Worm (Caenorhabditis elegans): ENCODE data around the gene F59A7.5.

DNA sequence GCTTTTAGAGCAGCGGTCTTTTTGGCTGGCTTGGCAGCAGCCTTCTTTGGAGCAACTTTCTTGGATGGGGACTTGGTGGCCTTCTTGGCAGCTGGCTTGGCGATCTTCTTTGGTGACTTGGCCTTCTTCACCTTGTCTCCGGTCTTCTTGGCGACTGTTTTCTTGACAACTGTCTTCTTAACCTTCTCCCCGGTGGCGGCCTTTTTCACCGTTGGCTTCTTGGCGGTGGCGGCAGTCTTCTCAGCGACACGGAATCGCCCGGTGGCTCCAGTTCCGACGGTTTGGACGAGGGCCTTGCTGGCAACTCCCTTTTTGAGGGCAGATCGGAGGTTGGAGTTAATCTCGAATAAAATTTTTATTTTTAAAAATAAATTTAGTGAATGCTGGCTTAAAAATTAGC is 8.2 kb downstream of the F59A7.5 start:
- TF ChIP-seq tbx-37 (GFP tag; conservative IDR thresholded peaks at IDR 0.05) (no peak), ets-7 (tag; optimal IDR thresholded peaks at IDR 0.05) (no peak), ama-1 (optimal IDR thresholded peaks at IDR 0.05) (no peak), hmg-4 (GFP tag; optimal IDR thresholded peaks at IDR 0.05) (no peak), tra-4 (tag; optimal IDR thresholded peaks at IDR 0.05) (no peak), hnd-1 (tag; optimal IDR thresholded peaks at IDR 0.05) (no peak), sea-1 (GFP tag; conservative IDR thresholded peaks at IDR 0.05) (no peak), pes-1 (GFP tag; IDR thresholded peaks at IDR 0.05) (no peak), F13C5.2 (tag; optimal IDR thresholded peaks at IDR 0.05) (no peak), flt-1 (GFP tag; IDR thresholded peaks at IDR 0.05) (no peak), ceh-13 (GFP tag; optimal IDR thresholded peaks at IDR 0.05) (no peak)

Measured in whole organism, early embryonic.